Worm (Caenorhabditis elegans) whole organism, young adult: ENCODE results near the gene F19C6.2.

Experiments
- B0035.1 ChIP-seq: sonication (generic microtip); optimal IDR thresholded peaks from 2 replicates; lab custom pipeline; 2016; ENCODE audit warnings: missing genetic modification characterization, mild to moderate bottlenecking, missing compliant biosample characterization, missing genotype, missing genetic modification reagents
- F57A8.1 ChIP-seq: fragments of 200-800 bp; sonication (Bioruptor generic); optimal IDR thresholded peaks from 2 replicates; lab custom pipeline; 2018; ENCODE audit warnings: mild to moderate bottlenecking, missing genetic modification characterization, moderate library complexity, missing compliant biosample characterization
- F57C9.4 ChIP-seq: sonication (generic microtip); optimal IDR thresholded peaks from 2 replicates; lab custom pipeline; 2017; ENCODE audit warnings: mild to moderate bottlenecking, missing genetic modification characterization, missing compliant biosample characterization
- ZK185.1 ChIP-seq: sonication (generic microtip); optimal IDR thresholded peaks from 2 replicates; lab custom pipeline; 2016; ENCODE audit warnings: mild to moderate bottlenecking, missing genetic modification characterization, missing compliant biosample characterization; ENCODE audit not compliant: poor library complexity, severe bottlenecking
- aptf-3 ChIP-seq: fragments of 200-800 bp; sonication (Bioruptor generic); IDR thresholded peaks from 2 replicates; pipeline ENCODE4 v1.3.6; 2022; ENCODE audit warnings: missing genetic modification characterization, missing compliant biosample characterization
- dox-1 ChIP-seq: fragments of 200-800 bp; sonication (Bioruptor generic); IDR thresholded peaks from 2 replicates; pipeline ENCODE4 v1.3.6; 2022; ENCODE audit warnings: missing genetic modification reagents, missing genetic modification characterization, missing compliant biosample characterization
- egl-18 ChIP-seq: fragments of 200-800 bp; sonication (Bioruptor generic); IDR thresholded peaks from 2 replicates; pipeline ENCODE4 v1.3.6; 2022; ENCODE audit warnings: missing genetic modification reagents, missing genetic modification characterization, missing compliant biosample characterization
- egl-44 ChIP-seq: fragments of 200-800 bp; sonication (Bioruptor generic); IDR thresholded peaks from 2 replicates; pipeline ENCODE4 v1.3.6; 2022; ENCODE audit warnings: missing genetic modification reagents, missing genetic modification characterization, missing compliant biosample characterization
- ekl-4 ChIP-seq: fragments of 200-800 bp; sonication (Bioruptor generic); IDR thresholded peaks from 2 replicates; pipeline ENCODE4 v1.3.6; 2022; ENCODE audit warnings: missing genetic modification reagents, missing genetic modification characterization, missing compliant biosample characterization
- hmg-20 ChIP-seq: fragments of 200-800 bp; sonication (Bioruptor generic); IDR thresholded peaks from 2 replicates; pipeline ENCODE4 v1.3.6; 2022; ENCODE audit warnings: missing genetic modification reagents, missing genetic modification characterization, missing compliant biosample characterization
- lag-1 ChIP-seq: fragments of 200-800 bp; sonication (Bioruptor generic); IDR thresholded peaks from 2 replicates; pipeline ENCODE4 v1.3.6; 2022; ENCODE audit warnings: missing genetic modification reagents, missing genetic modification characterization, missing compliant biosample characterization
- madf-3 ChIP-seq: fragments of 200-800 bp; sonication (Bioruptor generic); IDR thresholded peaks from 2 replicates; pipeline ENCODE4 v1.3.6; 2022; ENCODE audit warnings: missing genetic modification reagents, missing genetic modification characterization, missing compliant biosample characterization
- mcd-1 ChIP-seq: fragments of 200-800 bp; sonication (Bioruptor generic); IDR thresholded peaks from 2 replicates; pipeline ENCODE4 v1.3.6; 2022; ENCODE audit warnings: missing genetic modification reagents, missing genetic modification characterization, missing compliant biosample characterization
- mes-4 ChIP-seq: sonication (generic microtip); optimal IDR thresholded peaks from 2 replicates; lab custom pipeline; 2016; ENCODE audit warnings: missing genotype, missing genetic modification characterization, missing compliant biosample characterization
- nhr-179 ChIP-seq: sonication (generic microtip); optimal IDR thresholded peaks from 2 replicates; lab custom pipeline; 2016; ENCODE audit warnings: mild to moderate bottlenecking, missing genetic modification characterization, missing compliant biosample characterization
- nhr-80 ChIP-seq: sonication (generic microtip); optimal IDR thresholded peaks from 2 replicates; lab custom pipeline; 2016; ENCODE audit warnings: missing genetic modification characterization, missing compliant biosample characterization
- repo-1 ChIP-seq: sonication (generic microtip); optimal IDR thresholded peaks from 2 replicates; lab custom pipeline; 2017; ENCODE audit warnings: mild to moderate bottlenecking, missing genetic modification characterization, missing compliant biosample characterization
- snpc-1.1 ChIP-seq: sonication (generic microtip); optimal IDR thresholded peaks from 2 replicates; lab custom pipeline; 2017; ENCODE audit warnings: missing genetic modification characterization, mild to moderate bottlenecking, missing compliant biosample characterization, antibody characterized with exemption, moderate library complexity, missing genotype, missing genetic modification reagents; ENCODE audit not compliant: insufficient read depth
- ztf-26 ChIP-seq: sonication (generic microtip); optimal IDR thresholded peaks from 2 replicates; lab custom pipeline; 2017; ENCODE audit warnings: missing genetic modification characterization, missing compliant biosample characterization
- ztf-6 ChIP-seq: fragments of 200-800 bp; sonication (Bioruptor generic); IDR thresholded peaks from 2 replicates; pipeline ENCODE4 v1.3.6; 2022; ENCODE audit warnings: missing genetic modification reagents, missing genetic modification characterization, missing compliant biosample characterization

The F19C6.2 gene

ce11 chrX:10053742-10054409, 53.1 kb downstream of the F19C6.2 start, which contains the start of gene cbs-1:
Gene cbs-1 (plus strand): TSS chrX:10054275.
- no peak for TF ChIP-seq repo-1 (tag; lab: Kevin White, UChicago)
- TF ChIP-seq hmg-20 (GFP tag; lab: Robert Waterston, UW): no peak
- TF ChIP-seq nhr-80 (tag; lab: Kevin White, UChicago): peak; percentile 9

ce11 chrX:10054410-10054800, 53.7 kb downstream of the F19C6.2 start:
- TF ChIP-seq aptf-3 (GFP tag; lab: Robert Waterston, UW) (no peak), F57A8.1 (GFP tag; lab: Kevin White, UChicago) (no peak), egl-44 (GFP tag; lab: Robert Waterston, UW) (no peak), nhr-179 (tag; lab: Kevin White, UChicago) (no peak), ekl-4 (GFP tag; lab: Robert Waterston, UW) (no peak), dox-1 (GFP tag; lab: Robert Waterston, UW) (no peak), mes-4 (tag; lab: Kevin White, UChicago) (no peak), snpc-1.1 (tag; lab: Kevin White, UChicago) (no peak), mcd-1 (GFP tag; lab: Robert Waterston, UW) (no peak), madf-3 (GFP tag; lab: Robert Waterston, UW) (no peak), lag-1 (GFP tag; lab: Robert Waterston, UW) (no peak), B0035.1 (tag; lab: Kevin White, UChicago) (no peak), hmg-20 (GFP tag; lab: Robert Waterston, UW) (no peak), egl-18 (GFP tag; lab: Robert Waterston, UW) (no peak), ztf-26 (tag; lab: Kevin White, UChicago) (no peak), ztf-6 (GFP tag; lab: Robert Waterston, UW) (no peak), nhr-80 (tag; lab: Kevin White, UChicago) (no peak), F57C9.4 (tag; lab: Kevin White, UChicago) (no peak), ZK185.1 (no peak)
